Fruit fly (Drosophila melanogaster) whole organism, prepupa: ENCODE results near the gene pzg.
A peak's percentile ranks its signal among the peaks of the same experiment; 100 is the strongest.

ENCODE experiments used
- CG11294 ChIP-seq: fragments of 200-800 bp; sonication (Bioruptor generic); IDR thresholded peaks from 2 replicates; pipeline ENCODE4 v1.3.6; 2022; ENCODE audit warnings: missing biosample characterization, missing genetic modification characterization
- CG3032 ChIP-seq: fragments of 200-800 bp; optimal IDR thresholded peaks from 2 replicates; lab custom pipeline; 2019; ENCODE audit warnings: missing biosample characterization, mild to moderate bottlenecking, missing genetic modification characterization, moderate library complexity
- CG6854 ChIP-seq: fragments of 200-800 bp; sonication (Bioruptor generic); optimal IDR thresholded peaks from 2 replicates; lab custom pipeline; 2017; ENCODE audit warnings: missing biosample characterization, mild to moderate bottlenecking, missing genetic modification characterization
- Ets21C ChIP-seq: fragments of 200-800 bp; sonication (Bioruptor generic); optimal IDR thresholded peaks from 3 replicates; lab custom pipeline; 2016; ENCODE audit warnings: missing biosample characterization, missing genetic modification characterization
- Gug ChIP-seq: fragments of 200-800 bp; sonication (Bioruptor generic); IDR thresholded peaks from 2 replicates; pipeline ENCODE4 v1.3.6; 2022; ENCODE audit warnings: missing biosample characterization, missing genetic modification characterization
- Lpt ChIP-seq: fragments of 200-800 bp; sonication (Bioruptor generic); optimal IDR thresholded peaks from 3 replicates; lab custom pipeline; 2016; ENCODE audit warnings: missing biosample characterization, missing genetic modification characterization
- Smox ChIP-seq: fragments of 200-800 bp; sonication (Bioruptor generic); optimal IDR thresholded peaks from 3 replicates; lab custom pipeline; 2016; ENCODE audit warnings: missing biosample characterization, missing genetic modification characterization
- Sox102F ChIP-seq: fragments of 200-800 bp; sonication (Bioruptor generic); optimal IDR thresholded peaks from 2 replicates; lab custom pipeline; 2016; ENCODE audit warnings: missing biosample characterization, mild to moderate bottlenecking, missing genetic modification characterization
- Sox14 ChIP-seq: fragments of 200-800 bp; sonication (Bioruptor generic); optimal IDR thresholded peaks from 3 replicates; lab custom pipeline; 2016; ENCODE audit warnings: missing biosample characterization, missing genetic modification characterization
- acj6 ChIP-seq: fragments of 200-800 bp; sonication (Bioruptor generic); optimal IDR thresholded peaks from 3 replicates; lab custom pipeline; 2016; ENCODE audit warnings: missing biosample characterization, missing genetic modification characterization
- salr ChIP-seq, 2 experiments: fragments of 200-800 bp; sonication (Bioruptor generic); optimal IDR thresholded peaks; 3 replicates each; lab custom pipeline; 2016 to 2018; ENCODE audit warnings: missing biosample characterization in 2 of 2, missing genetic modification characterization in 2 of 2, mild to moderate bottlenecking in 1 of 2
- topi ChIP-seq: fragments of 200-800 bp; sonication (Bioruptor generic); optimal IDR thresholded peaks from 3 replicates; lab custom pipeline; 2016; ENCODE audit warnings: missing biosample characterization, missing genetic modification characterization

DNA sequence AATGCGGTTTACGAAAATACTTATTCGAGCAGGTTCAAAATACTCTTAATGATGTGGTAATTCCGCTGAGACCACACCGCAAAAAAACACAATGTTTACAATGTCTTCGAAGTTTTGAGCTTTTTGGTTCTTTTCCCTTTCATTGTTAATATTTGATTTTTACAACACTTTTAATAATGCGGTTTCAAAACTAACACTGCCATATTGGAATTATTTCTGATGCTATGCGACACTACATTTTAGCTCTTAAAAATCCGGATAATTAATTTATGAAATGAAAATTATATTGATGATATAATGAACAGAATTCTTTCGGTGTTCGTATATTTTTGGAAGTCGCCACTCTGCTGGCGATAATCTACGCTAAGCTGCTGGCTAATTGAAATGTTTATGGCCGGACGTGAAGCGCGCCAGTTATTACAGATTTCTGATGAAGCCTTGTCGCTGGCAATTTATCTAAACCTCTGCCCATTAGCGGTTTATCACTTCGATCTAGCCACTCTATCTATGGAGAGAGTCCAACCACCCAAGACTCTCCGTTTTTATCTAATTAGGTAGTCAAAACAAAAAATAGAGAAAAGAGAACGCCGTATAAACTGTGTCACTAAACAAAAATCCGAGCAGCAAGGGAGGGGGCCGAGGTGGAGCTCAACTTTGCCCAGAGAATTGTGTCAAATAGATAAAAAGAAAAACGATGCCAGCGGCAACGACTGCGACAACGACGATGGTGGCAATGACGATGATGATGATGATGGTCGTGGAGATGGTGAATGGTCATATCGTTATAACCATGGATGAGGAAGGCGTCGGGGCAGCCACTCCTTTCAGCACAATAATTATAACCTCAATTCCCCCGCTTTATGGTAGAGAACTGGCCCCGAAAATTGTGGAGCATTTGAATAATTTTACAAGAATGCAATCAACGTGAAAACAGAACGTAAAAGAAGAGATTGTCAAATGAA is 29.6 kb upstream of the pzg start:
- TF ChIP-seq CG6854 (GFP tag; lab: Kevin White, UChicago) (peak; percentile 13), Smox (GFP tag; lab: Kevin White, UChicago) (peak; percentile 30), Sox14 (GFP tag; lab: Kevin White, UChicago) (no peak), CG3032 (no peak), CG11294 (no peak), Gug (GFP tag; lab: Robert Waterston, UW) (no peak), Ets21C (GFP tag; lab: Kevin White, UChicago) (no peak), Lpt (GFP tag; lab: Kevin White, UChicago) (no peak), acj6 (GFP tag; lab: Kevin White, UChicago) (no peak), salr (GFP tag; optimal IDR thresholded peaks at IDR 0.05; lab: Kevin White, UChicago) (no peak), Sox102F (peak; percentile 50), topi (peak; percentile 56)
